Fruit fly (Drosophila melanogaster) whole organism, embryonic: ENCODE results near the gene Son.

Experiments used
- Adf1 ChIP-seq: fragments of 200-800 bp; sonication (Bioruptor generic); IDR thresholded peaks from 2 replicates; pipeline ENCODE4 v1.3.6; 2022; ENCODE audit warnings: missing biosample characterization, missing genetic modification characterization
- Atf-2 ChIP-seq: fragments of 200-800 bp; sonication (Bioruptor generic); optimal IDR thresholded peaks from 2 replicates; lab custom pipeline; 2016; ENCODE audit warnings: missing biosample characterization, missing genetic modification characterization
- B-H1 ChIP-seq: fragments of 200-800 bp; sonication (Bioruptor generic); IDR thresholded peaks from 3 replicates; pipeline ENCODE4 v1.3.6; 2022; ENCODE audit warnings: missing biosample characterization, missing genetic modification characterization
- CG10543 ChIP-seq: fragments of 200-800 bp; sonication (Bioruptor generic); optimal IDR thresholded peaks from 3 replicates; lab custom pipeline; 2017; ENCODE audit warnings: missing biosample characterization, mild to moderate bottlenecking, missing genetic modification characterization, moderate library complexity
- CG11696 ChIP-seq: fragments of 200-800 bp; sonication (Bioruptor generic); IDR thresholded peaks from 2 replicates; pipeline ENCODE4 v1.3.6; 2022; ENCODE audit warnings: missing biosample characterization, missing genetic modification characterization
- CG11723 ChIP-seq: fragments of 200-800 bp; sonication (Bioruptor generic); optimal IDR thresholded peaks from 2 replicates; lab custom pipeline; 2017; ENCODE audit warnings: missing biosample characterization, mild to moderate bottlenecking, missing genetic modification characterization
- CG12744 ChIP-seq: fragments of 200-800 bp; sonication (Bioruptor generic); optimal IDR thresholded peaks from 2 replicates; lab custom pipeline; 2016; ENCODE audit warnings: missing biosample characterization, missing genetic modification characterization
- CG13894 ChIP-seq: fragments of 200-800 bp; sonication (Bioruptor generic); optimal IDR thresholded peaks from 3 replicates; lab custom pipeline; 2018; ENCODE audit warnings: missing biosample characterization, mild to moderate bottlenecking, missing genetic modification characterization, moderate library complexity
- CG17385 ChIP-seq: fragments of 200-800 bp; sonication (Bioruptor generic); optimal IDR thresholded peaks from 3 replicates; lab custom pipeline; 2018; ENCODE audit warnings: missing biosample characterization, mild to moderate bottlenecking, missing genetic modification characterization
- CG17912 ChIP-seq: fragments of 200-800 bp; sonication (Bioruptor generic); optimal IDR thresholded peaks from 2 replicates; lab custom pipeline; 2018; ENCODE audit warnings: missing biosample characterization, mild to moderate bottlenecking, missing genetic modification characterization
- CG2129 ChIP-seq: fragments of 200-800 bp; sonication (Bioruptor generic); IDR thresholded peaks from 2 replicates; pipeline ENCODE4 v1.3.6; 2022; ENCODE audit warnings: missing biosample characterization, missing genetic modification characterization; ENCODE audit not compliant: partially characterized antibody
- CG2199 ChIP-seq: fragments of 200-800 bp; sonication (Bioruptor generic); IDR thresholded peaks from 3 replicates; pipeline ENCODE4 v1.3.6; 2022; ENCODE audit warnings: missing biosample characterization, missing genetic modification characterization
- CG30020 ChIP-seq: fragments of 200-800 bp; optimal IDR thresholded peaks from 2 replicates; lab custom pipeline; 2019; ENCODE audit warnings: missing biosample characterization, mild to moderate bottlenecking, missing genetic modification characterization, moderate library complexity
- CG33557 ChIP-seq: fragments of 200-800 bp; sonication (Bioruptor generic); optimal IDR thresholded peaks from 2 replicates; lab custom pipeline; 2019; ENCODE audit warnings: missing biosample characterization, mild to moderate bottlenecking, missing genetic modification characterization, moderate library complexity
- CG6175 ChIP-seq: fragments of 200-800 bp; sonication (Bioruptor generic); IDR thresholded peaks from 3 replicates; pipeline ENCODE4 v1.3.6; 2022; ENCODE audit warnings: missing biosample characterization, missing genetic modification characterization
- CG6254 ChIP-seq: fragments of 200-800 bp; sonication (Bioruptor generic); optimal IDR thresholded peaks from 3 replicates; lab custom pipeline; 2017; ENCODE audit warnings: mild to moderate bottlenecking, missing biosample characterization, missing genetic modification reagents, missing genetic modification characterization
- CG9876 ChIP-seq: fragments of 200-800 bp; sonication (Bioruptor generic); optimal IDR thresholded peaks from 2 replicates; lab custom pipeline; 2016; ENCODE audit warnings: missing biosample characterization, missing genetic modification characterization
- Camta ChIP-seq: fragments of 200-800 bp; sonication (Bioruptor generic); optimal IDR thresholded peaks from 2 replicates; lab custom pipeline; 2016; ENCODE audit warnings: missing biosample characterization, missing genetic modification characterization
- CoRest ChIP-seq: fragments of 200-800 bp; sonication (Bioruptor generic); optimal IDR thresholded peaks from 3 replicates; lab custom pipeline; 2018; ENCODE audit warnings: missing biosample characterization, mild to moderate bottlenecking, missing genetic modification characterization, moderate library complexity
- Deaf1 ChIP-seq: fragments of 200-800 bp; optimal IDR thresholded peaks from 3 replicates; lab custom pipeline; 2019; ENCODE audit warnings: missing biosample characterization, mild to moderate bottlenecking, missing genetic modification characterization, moderate library complexity
- Drgx ChIP-seq: fragments of 200-800 bp; sonication (Bioruptor generic); IDR thresholded peaks from 2 replicates; pipeline ENCODE4 v1.3.6; 2022; ENCODE audit warnings: missing biosample characterization, missing genetic modification characterization
- ERR ChIP-seq: fragments of 200-800 bp; sonication (Bioruptor generic); optimal IDR thresholded peaks from 2 replicates; lab custom pipeline; 2016; ENCODE audit warnings: missing biosample characterization, missing genetic modification characterization
- Elba2 ChIP-seq: fragments of 200-800 bp; sonication (Bioruptor generic); optimal IDR thresholded peaks from 3 replicates; lab custom pipeline; 2016; ENCODE audit warnings: missing biosample characterization, missing genetic modification characterization
- Ets97D ChIP-seq: fragments of 200-800 bp; sonication (Bioruptor generic); optimal IDR thresholded peaks from 3 replicates; lab custom pipeline; 2016; ENCODE audit warnings: missing biosample characterization, missing genetic modification characterization
- HHEX ChIP-seq: fragments of 200-800 bp; sonication (Bioruptor generic); optimal IDR thresholded peaks from 3 replicates; lab custom pipeline; 2017; ENCODE audit warnings: missing biosample characterization, mild to moderate bottlenecking, missing genetic modification characterization, missing genetic modification reagents
- Mes4 ChIP-seq: fragments of 200-800 bp; sonication (Bioruptor generic); optimal IDR thresholded peaks from 2 replicates; lab custom pipeline; 2016; ENCODE audit warnings: missing biosample characterization, missing genetic modification characterization
- Nf-YA ChIP-seq: fragments of 200-800 bp; sonication (Bioruptor generic); IDR thresholded peaks from 2 replicates; pipeline ENCODE4 v1.3.6; 2022; ENCODE audit warnings: missing biosample characterization, missing genetic modification characterization
- amos ChIP-seq: fragments of 200-800 bp; sonication (Bioruptor generic); IDR thresholded peaks from 2 replicates; pipeline ENCODE4 v1.3.6; 2022; ENCODE audit warnings: missing biosample characterization, missing genetic modification characterization; ENCODE audit not compliant: partially characterized antibody
- chif ChIP-seq, 2 experiments: fragments of 200-800 bp; sonication (Bioruptor generic); optimal IDR thresholded peaks; 3 replicates each; lab custom pipeline; 2016; ENCODE audit warnings: missing biosample characterization in 2 of 2, missing genetic modification characterization in 2 of 2
- ci ChIP-seq: fragments of 200-800 bp; sonication (Bioruptor generic); IDR thresholded peaks from 3 replicates; pipeline ENCODE4 v1.3.6; 2022; ENCODE audit warnings: missing biosample characterization, missing genetic modification characterization
- crol ChIP-seq: fragments of 200-800 bp; sonication (Bioruptor generic); IDR thresholded peaks from 2 replicates; pipeline ENCODE4 v1.3.6; 2022; ENCODE audit warnings: missing biosample characterization, missing genetic modification characterization
- da ChIP-seq: fragments of 200-800 bp; sonication (Bioruptor generic); optimal IDR thresholded peaks from 2 replicates; lab custom pipeline; 2016; ENCODE audit warnings: missing biosample characterization, missing genetic modification characterization
- dimm ChIP-seq: fragments of 200-800 bp; sonication (Bioruptor generic); IDR thresholded peaks from 2 replicates; pipeline ENCODE4 v1.3.6; 2022; ENCODE audit warnings: missing biosample characterization, missing genetic modification characterization
- disco-r ChIP-seq: fragments of 200-800 bp; sonication (Bioruptor generic); optimal IDR thresholded peaks from 2 replicates; lab custom pipeline; 2016; ENCODE audit warnings: missing biosample characterization, missing genetic modification characterization
- dmrt11E ChIP-seq: fragments of 200-800 bp; sonication (Bioruptor generic); optimal IDR thresholded peaks from 3 replicates; lab custom pipeline; 2018; ENCODE audit warnings: missing biosample characterization, mild to moderate bottlenecking, missing genetic modification characterization, moderate library complexity
- grn ChIP-seq: fragments of 200-800 bp; sonication (Bioruptor generic); optimal IDR thresholded peaks from 3 replicates; lab custom pipeline; 2017; ENCODE audit warnings: missing biosample characterization, missing genetic modification characterization
- hb ChIP-seq: fragments of 200-800 bp; sonication (Bioruptor generic); IDR thresholded peaks from 3 replicates; pipeline ENCODE4 v1.3.6; 2022; ENCODE audit warnings: missing biosample characterization, missing genetic modification characterization; ENCODE audit not compliant: partially characterized antibody
- pan ChIP-seq, 4 experiments: fragments of >200 bp in 3 of 4; fragments of 200-800 bp in 1 of 4; sonication (Bioruptor generic) in 1 of 4; optimal IDR thresholded peaks in 3 of 4; IDR thresholded peaks in 1 of 4; 2 replicates each; pipeline versions ENCODE4 v1.3.6 to Lab custom; 2017 to 2022; ENCODE audit warnings: missing biosample characterization in 2 of 4, missing genetic modification characterization in 2 of 4, mixed read lengths in 1 of 4
- peb ChIP-seq: fragments of 200-800 bp; sonication (Bioruptor generic); IDR thresholded peaks from 2 replicates; pipeline ENCODE4 v1.3.6; 2022; ENCODE audit warnings: missing biosample characterization, missing genetic modification characterization
- prd ChIP-seq, 3 experiments: fragments of >200 bp in 2 of 3; fragments of 200-800 bp in 1 of 3; sonication (Bioruptor generic) in 1 of 3; optimal IDR thresholded peaks in 2 of 3; IDR thresholded peaks in 1 of 3; 2 replicates in 2 of 3; 3 replicates in 1 of 3; pipeline versions ENCODE4 v1.3.6 to Lab custom; 2017 to 2022; ENCODE audit warnings: missing biosample characterization in 1 of 3, missing genetic modification characterization in 1 of 3
- psq ChIP-seq: fragments of 200-800 bp; sonication (Bioruptor generic); optimal IDR thresholded peaks from 2 replicates; lab custom pipeline; 2017; ENCODE audit warnings: missing biosample characterization, missing genetic modification characterization
- rib ChIP-seq: fragments of 200-800 bp; sonication (Bioruptor generic); IDR thresholded peaks from 2 replicates; pipeline ENCODE4 v1.3.6; 2022; ENCODE audit warnings: missing biosample characterization, missing genetic modification characterization
- sqz ChIP-seq: fragments of 200-800 bp; sonication (Bioruptor generic); optimal IDR thresholded peaks from 3 replicates; lab custom pipeline; 2018; ENCODE audit warnings: missing biosample characterization, mild to moderate bottlenecking, missing genetic modification characterization
- usp ChIP-seq: fragments of >200 bp; optimal IDR thresholded peaks from 2 replicates; lab custom pipeline; 2017; ENCODE audit warnings: missing biosample characterization, missing genetic modification characterization
- vnd ChIP-seq: fragments of 200-800 bp; sonication (Bioruptor generic); IDR thresholded peaks from 3 replicates; pipeline ENCODE4 v1.3.6; 2022; ENCODE audit warnings: missing biosample characterization, missing genetic modification characterization; ENCODE audit not compliant: partially characterized antibody
- vvl ChIP-seq: fragments of 200-800 bp; sonication (Bioruptor generic); IDR thresholded peaks from 2 replicates; pipeline ENCODE4 v1.3.6; 2022; ENCODE audit warnings: missing biosample characterization, missing genetic modification characterization
- wek ChIP-seq: fragments of 200-800 bp; sonication (Bioruptor generic); optimal IDR thresholded peaks from 3 replicates; lab custom pipeline; 2018; ENCODE audit warnings: missing biosample characterization, mild to moderate bottlenecking, missing genetic modification characterization, moderate library complexity
- zen2 ChIP-seq: fragments of 200-800 bp; sonication (Bioruptor generic); IDR thresholded peaks from 3 replicates; pipeline ENCODE4 v1.3.6; 2022; ENCODE audit warnings: missing biosample characterization, missing genetic modification characterization; ENCODE audit not compliant: partially characterized antibody
- zf30C ChIP-seq: fragments of 200-800 bp; sonication (Bioruptor generic); optimal IDR thresholded peaks from 3 replicates; lab custom pipeline; 2018; ENCODE audit warnings: missing biosample characterization, mild to moderate bottlenecking, missing genetic modification characterization

The Son gene

dm6 chr3R:9594251-9594581 lies 16.4 kb downstream of the Son start:
- peak; percentile 50 for TF ChIP-seq crol
- no peak for TF ChIP-seq Mes4 (GFP tag; lab: Kevin White, UChicago)
- no peak for TF ChIP-seq psq
- TF ChIP-seq vnd (GFP tag; lab: Robert Waterston, UW) = 0 out of 3 replicates have a peak, but pooled peaks have one; percentile 25
- TF ChIP-seq CG2199 = 0 out of 3 replicates have a peak, but pooled peaks have one; percentile 3
- TF ChIP-seq ci (GFP tag; lab: Robert Waterston, UW) = peak; percentile 6; the same call in 1 of the 3 replicates

dm6 chr3R:9594839-9595238 lies 17.0 kb downstream of the Son start:
- TF ChIP-seq dimm (GFP tag; lab: Robert Waterston, UW) (no peak), CG30020 (no peak), Nf-YA (GFP tag; lab: Robert Waterston, UW) (0 out of 2 replicates have a peak, but pooled peaks have one; percentile 24), wek (GFP tag; lab: Kevin White, UChicago) (no peak), Deaf1 (tag; lab: Kevin White, UChicago) (peak; percentile 17), pan (optimal IDR thresholded peaks at IDR 0.05; lab: Kevin White, UChicago) (no peak), pan (GFP tag; optimal IDR thresholded peaks at IDR 0.05 in 1 of 2, IDR thresholded peaks at IDR 0.05 in 1 of 2) (no peak), amos (GFP tag; lab: Robert Waterston, UW) (no peak), CoRest (no peak), Elba2 (GFP tag; lab: Kevin White, UChicago) (no peak), usp (GFP tag; lab: Kevin White, UChicago) (no peak), CG2129 (GFP tag; lab: Robert Waterston, UW) (no peak), CG6254 (GFP tag; lab: Kevin White, UChicago) (no peak), CG17912 (GFP tag; lab: Kevin White, UChicago) (no peak), CG9876 (GFP tag; lab: Kevin White, UChicago) (no peak), CG12744 (GFP tag; lab: Kevin White, UChicago) (no peak), CG11696 (GFP tag; lab: Robert Waterston, UW) (no peak), rib (GFP tag; lab: Robert Waterston, UW) (no peak), grn (GFP tag; lab: Kevin White, UChicago) (no peak), CG10543 (GFP tag; lab: Kevin White, UChicago) (no peak), Atf-2 (GFP tag; lab: Kevin White, UChicago) (no peak), CG17385 (GFP tag; lab: Kevin White, UChicago) (no peak), dmrt11E (no peak), zen2 (no peak), vvl (GFP tag; lab: Robert Waterston, UW) (0 out of 2 replicates have a peak, but pooled peaks have one; percentile 8), CG33557 (GFP tag; lab: Kevin White, UChicago) (no peak), Camta (no peak), B-H1 (GFP tag; lab: Robert Waterston, UW) (no peak), ERR (no peak), peb (GFP tag; lab: Robert Waterston, UW) (no peak), disco-r (GFP tag; lab: Kevin White, UChicago) (no peak), Adf1 (GFP tag; lab: Robert Waterston, UW) (no peak), da (no peak), sqz (peak; percentile 50), zf30C (GFP tag; lab: Kevin White, UChicago) (no peak), chif (GFP tag; optimal IDR thresholded peaks at IDR 0.05; lab: Kevin White, UChicago) (no peak), crol (peak; percentile 56), Drgx (GFP tag; lab: Robert Waterston, UW) (peak; percentile 30; the same call in 1 of the 2 replicates), CG11723 (GFP tag; lab: Kevin White, UChicago) (no peak), Ets97D (GFP tag; lab: Kevin White, UChicago) (no peak), CG6175 (GFP tag; lab: Robert Waterston, UW) (no peak), hb (GFP tag; lab: Robert Waterston, UW) (no peak), CG13894 (tag; lab: Kevin White, UChicago) (peak; percentile 58), CG2199 (no peak), prd (optimal IDR thresholded peaks at IDR 0.05; lab: Kevin White, UChicago) (no peak), prd (GFP tag; IDR thresholded peaks at IDR 0.05; lab: Robert Waterston, UW) (no peak), HHEX (GFP tag; lab: Kevin White, UChicago) (no peak)
